ENCODE assay signal across 2 fruit fly cellular contexts in genomic region chr3R:13553152-13553874, dm6.
TF ChIP-seq lines count a peak whose summit lies in the region.

No protein-coding gene starts in this region.

- no peak for TF ChIP-seq CTCF in whole organism, embryonic (GFP tag; optimal IDR thresholded peaks at IDR 0.05; lab: Kevin White, UChicago)

TF ChIP-seq in whole organism, embryonic, 481 proteins besides CTCF, POLR2A, EP300 and RAD21 (continues in another document):
- peak; percentile 76 for TF ChIP-seq sens (GFP tag; lab: Kevin White, UChicago)
- peak; percentile 8 for TF ChIP-seq az2 (GFP tag; optimal IDR thresholded peaks at IDR 0.05; lab: Kevin White, UChicago)
- peak; percentile 64 for TF ChIP-seq dmrt99B (tag; optimal IDR thresholded peaks at IDR 0.05; lab: Kevin White, UChicago)
- no peak for TF ChIP-seq B-H2 (GFP tag; optimal IDR thresholded peaks at IDR 0.05; lab: Kevin White, UChicago)
- TF ChIP-seq CG11504 (tag; optimal IDR thresholded peaks at IDR 0.05; lab: Kevin White, UChicago): peak; percentile 66
- TF ChIP-seq Awh (GFP tag; IDR thresholded peaks at IDR 0.05; lab: Robert Waterston, UW): peak; percentile 80; the same call in 1 of the 2 replicates
- no peak for TF ChIP-seq Meics (GFP tag; optimal IDR thresholded peaks at IDR 0.05; lab: Kevin White, UChicago)
- TF ChIP-seq Atf-2 (GFP tag; optimal IDR thresholded peaks at IDR 0.05; lab: Kevin White, UChicago): no peak
- peak; percentile 7 for TF ChIP-seq ewg (GFP tag; optimal IDR thresholded peaks at IDR 0.05; lab: Kevin White, UChicago)
- TF ChIP-seq Oli (tag; optimal IDR thresholded peaks at IDR 0.05; lab: Kevin White, UChicago): peak; percentile 46
- TF ChIP-seq yki (optimal IDR thresholded peaks at IDR 0.05; lab: Kevin White, UChicago): no peak
- TF ChIP-seq tap (tag; optimal IDR thresholded peaks at IDR 0.05; lab: Kevin White, UChicago): peak; percentile 28
- TF ChIP-seq CG6854 (GFP tag; optimal IDR thresholded peaks at IDR 0.05; lab: Kevin White, UChicago): no peak
- 0 out of 3 replicates have a peak, but pooled peaks have one; percentile 13 for TF ChIP-seq Optix (GFP tag; IDR thresholded peaks at IDR 0.05; lab: Robert Waterston, UW)
- TF ChIP-seq gce (GFP tag; IDR thresholded peaks at IDR 0.05; lab: Robert Waterston, UW): no peak
- no peak for TF ChIP-seq CG6765 (GFP tag; optimal IDR thresholded peaks at IDR 0.05; lab: Kevin White, UChicago)
- TF ChIP-seq CG7357 (GFP tag; IDR thresholded peaks at IDR 0.05; lab: Robert Waterston, UW): no peak
- no peak for TF ChIP-seq slou (GFP tag; optimal IDR thresholded peaks at IDR 0.05; lab: Kevin White, UChicago)
- no peak for TF ChIP-seq jumu (GFP tag; optimal IDR thresholded peaks at IDR 0.05; lab: Kevin White, UChicago)
- TF ChIP-seq HmgD (GFP tag; optimal IDR thresholded peaks at IDR 0.05; lab: Kevin White, UChicago): no peak
- no peak for TF ChIP-seq Dll (GFP tag; IDR thresholded peaks at IDR 0.05; lab: Robert Waterston, UW; ENCODE audit: partially characterized antibody)
- no peak for TF ChIP-seq HLHmδ (GFP tag; optimal IDR thresholded peaks at IDR 0.05; lab: Kevin White, UChicago)
- TF ChIP-seq sim (GFP tag; IDR thresholded peaks at IDR 0.05; lab: Robert Waterston, UW): no peak
- no peak for TF ChIP-seq Lim3 (GFP tag; IDR thresholded peaks at IDR 0.05; lab: Robert Waterston, UW)
- TF ChIP-seq ATbp (GFP tag; optimal IDR thresholded peaks at IDR 0.05; lab: Kevin White, UChicago): peak; percentile 17
- peak; percentile 19 for TF ChIP-seq CG13424 (tag; optimal IDR thresholded peaks at IDR 0.05; lab: Kevin White, UChicago)
- peak; percentile 41 for TF ChIP-seq CG9437 (GFP tag; optimal IDR thresholded peaks at IDR 0.05; lab: Kevin White, UChicago)
- TF ChIP-seq org-1 (GFP tag; optimal IDR thresholded peaks at IDR 0.05; lab: Kevin White, UChicago): no peak
- no peak for TF ChIP-seq CG15479 (GFP tag; optimal IDR thresholded peaks at IDR 0.05; lab: Kevin White, UChicago)
- no peak for TF ChIP-seq CG2875 (GFP tag; optimal IDR thresholded peaks at IDR 0.05; lab: Kevin White, UChicago)
- TF ChIP-seq CG7839 (tag; optimal IDR thresholded peaks at IDR 0.05; lab: Kevin White, UChicago): peak; percentile 22
- TF ChIP-seq fd64A (GFP tag; optimal IDR thresholded peaks at IDR 0.05; lab: Kevin White, UChicago): no peak
- TF ChIP-seq CG15269 (tag; optimal IDR thresholded peaks at IDR 0.05; lab: Kevin White, UChicago): peak; percentile 16
- no peak for TF ChIP-seq ara (GFP tag; IDR thresholded peaks at IDR 0.05; lab: Robert Waterston, UW)
- peak; percentile 36 for TF ChIP-seq vvl (GFP tag; IDR thresholded peaks at IDR 0.05; lab: Robert Waterston, UW)
- no peak for TF ChIP-seq CG17186 (GFP tag; optimal IDR thresholded peaks at IDR 0.05; lab: Kevin White, UChicago)
- TF ChIP-seq CG14014 (GFP tag; IDR thresholded peaks at IDR 0.05; lab: Robert Waterston, UW): no peak
- TF ChIP-seq Hr78 (GFP tag; optimal IDR thresholded peaks at IDR 0.05; lab: Kevin White, UChicago): peak in 1 of 2 experiments; percentile 96
- no peak for TF ChIP-seq CG11695 (GFP tag; IDR thresholded peaks at IDR 0.05; lab: Robert Waterston, UW)
- TF ChIP-seq cwo (GFP tag; optimal IDR thresholded peaks at IDR 0.05; lab: Kevin White, UChicago): no peak
- TF ChIP-seq CG17385 (GFP tag; optimal IDR thresholded peaks at IDR 0.05; lab: Kevin White, UChicago): no peak
- peak; percentile 39 for TF ChIP-seq CG2678 (tag; optimal IDR thresholded peaks at IDR 0.05; lab: Kevin White, UChicago)
- TF ChIP-seq abd-A (tag; optimal IDR thresholded peaks at IDR 0.05; lab: Kevin White, UChicago): peak; percentile 53
- TF ChIP-seq trem (tag; optimal IDR thresholded peaks at IDR 0.05; lab: Kevin White, UChicago): no peak
- TF ChIP-seq pho (GFP tag; optimal IDR thresholded peaks at IDR 0.05; lab: Kevin White, UChicago): no peak
- TF ChIP-seq Ptx1 (GFP tag; IDR thresholded peaks at IDR 0.05; lab: Robert Waterston, UW): peak; percentile 23; the same call in 1 of the 2 replicates
- TF ChIP-seq Spps (tag; optimal IDR thresholded peaks at IDR 0.05; lab: Kevin White, UChicago): no peak

TF ChIP-seq in whole organism, prepupa, 60 proteins besides CTCF, POLR2A, EP300 and RAD21:
- TF ChIP-seq svp (GFP tag; lab: Kevin White, UChicago) (peak; percentile 1), lz (GFP tag; optimal IDR thresholded peaks at IDR 0.05; lab: Kevin White, UChicago) (no peak), Hr4 (GFP tag; optimal IDR thresholded peaks at IDR 0.05; lab: Kevin White, UChicago) (peak; percentile 13), Eip93F (GFP tag; optimal IDR thresholded peaks at IDR 0.05; lab: Kevin White, UChicago) (no peak)

Comparison
In these comparisons a context has a peak if more than half of its experiments do, and no peak if none do; other contexts are left out.
1. Of the 7 proteins assayed by ChIP-seq in both whole organism, embryonic and whole organism, prepupa: peak only in whole organism, embryonic: Blimp-1 and Sox102F; only in whole organism, prepupa: none; in both: none; in neither: 5.